Fruit fly (Drosophila melanogaster) whole organism, embryonic: ENCODE measurements around the gene Or67b.

Experiments
- Aef1 ChIP-seq: fragments of 200-800 bp; sonication (Bioruptor generic); IDR thresholded peaks from 3 replicates; pipeline ENCODE4 v1.3.6; 2022; ENCODE audit warnings: missing biosample characterization, missing genetic modification characterization
- Bdp1 ChIP-seq: fragments of 200-800 bp; sonication (Bioruptor generic); optimal IDR thresholded peaks from 3 replicates; lab custom pipeline; 2016; ENCODE audit warnings: missing biosample characterization, missing genetic modification characterization
- CG10543 ChIP-seq: fragments of 200-800 bp; sonication (Bioruptor generic); optimal IDR thresholded peaks from 3 replicates; lab custom pipeline; 2017; ENCODE audit warnings: missing biosample characterization, mild to moderate bottlenecking, missing genetic modification characterization, moderate library complexity
- CG14667 ChIP-seq: fragments of 200-800 bp; sonication (Bioruptor generic); IDR thresholded peaks from 2 replicates; pipeline ENCODE4 v1.3.6; 2022; ENCODE audit warnings: missing biosample characterization, missing genetic modification characterization
- CG1792 ChIP-seq: fragments of 200-800 bp; sonication (Bioruptor generic); optimal IDR thresholded peaks from 2 replicates; lab custom pipeline; 2016; ENCODE audit warnings: missing biosample characterization, missing genetic modification characterization
- CG18262 ChIP-seq: fragments of 200-800 bp; optimal IDR thresholded peaks from 3 replicates; lab custom pipeline; 2019; ENCODE audit warnings: missing biosample characterization, mild to moderate bottlenecking, missing genetic modification characterization, moderate library complexity
- CG2678 ChIP-seq: fragments of 200-800 bp; sonication (Bioruptor generic); optimal IDR thresholded peaks from 3 replicates; lab custom pipeline; 2019; ENCODE audit warnings: missing biosample characterization, mild to moderate bottlenecking, missing genetic modification characterization, moderate library complexity
- CG30020 ChIP-seq: fragments of 200-800 bp; optimal IDR thresholded peaks from 2 replicates; lab custom pipeline; 2019; ENCODE audit warnings: missing biosample characterization, mild to moderate bottlenecking, missing genetic modification characterization, moderate library complexity
- CG32767 ChIP-seq: fragments of 200-800 bp; sonication (Bioruptor generic); IDR thresholded peaks from 2 replicates; pipeline ENCODE4 v1.3.6; 2022; ENCODE audit warnings: missing biosample characterization, missing genetic modification characterization
- CG3281 ChIP-seq: fragments of 200-800 bp; sonication (Bioruptor generic); optimal IDR thresholded peaks from 3 replicates; lab custom pipeline; 2017; ENCODE audit warnings: missing biosample characterization, mild to moderate bottlenecking, missing genetic modification characterization
- CG34376 ChIP-seq: fragments of 200-800 bp; sonication (Bioruptor generic); optimal IDR thresholded peaks from 2 replicates; lab custom pipeline; 2018; ENCODE audit warnings: missing biosample characterization, mild to moderate bottlenecking, missing genetic modification characterization
- CG34422 ChIP-seq: fragments of 200-800 bp; sonication (Bioruptor generic); IDR thresholded peaks from 3 replicates; pipeline ENCODE4 v1.3.6; 2022; ENCODE audit warnings: missing biosample characterization, missing genetic modification characterization
- CG8290 ChIP-seq, 3 experiments: fragments of 200-800 bp; sonication (Bioruptor generic); optimal IDR thresholded peaks; 2 replicates each; lab custom pipeline; 2016 to 2019; ENCODE audit warnings: missing biosample characterization in 3 of 3, missing genetic modification characterization in 3 of 3, mild to moderate bottlenecking in 2 of 3, moderate library complexity in 1 of 3
- CG9727 ChIP-seq: fragments of 200-800 bp; sonication (Bioruptor generic); optimal IDR thresholded peaks from 3 replicates; lab custom pipeline; 2017; ENCODE audit warnings: missing biosample characterization, mild to moderate bottlenecking, missing genetic modification characterization
- CHES-1-like ChIP-seq: fragments of 200-800 bp; sonication (Bioruptor generic); optimal IDR thresholded peaks from 2 replicates; lab custom pipeline; 2016; ENCODE audit warnings: missing biosample characterization, missing genetic modification characterization
- E2f2 ChIP-seq: fragments of 200-800 bp; sonication (Bioruptor generic); IDR thresholded peaks from 2 replicates; pipeline ENCODE4 v1.3.6; 2022; ENCODE audit warnings: missing biosample characterization, missing genetic modification characterization
- Hand ChIP-seq: fragments of 200-800 bp; sonication (Bioruptor generic); optimal IDR thresholded peaks from 2 replicates; lab custom pipeline; 2017; ENCODE audit warnings: mild to moderate bottlenecking, missing biosample characterization, missing genetic modification reagents, missing genetic modification characterization
- Hmr ChIP-seq: fragments of 200-800 bp; sonication (Bioruptor generic); optimal IDR thresholded peaks from 3 replicates; lab custom pipeline; 2017; ENCODE audit warnings: mild to moderate bottlenecking, missing biosample characterization, missing genetic modification reagents, missing genetic modification characterization
- Hr78 ChIP-seq, 2 experiments: fragments of 200-800 bp in 1 of 2; fragments of >200 bp in 1 of 2; sonication (Bioruptor generic) in 1 of 2; optimal IDR thresholded peaks; 2 replicates each; lab custom pipeline; 2017 to 2019; ENCODE audit warnings: missing biosample characterization in 2 of 2, missing genetic modification characterization in 2 of 2, mild to moderate bottlenecking in 1 of 2, moderate library complexity in 1 of 2
- Med ChIP-seq: fragments of 200-800 bp; sonication (Bioruptor generic); peaks from one replicate; lab custom pipeline; 2016; ENCODE audit warnings: missing biosample characterization, missing genetic modification characterization, mild to moderate bottlenecking, inconsistent platforms, moderate library complexity
- Nf-YB ChIP-seq: fragments of 200-800 bp; sonication (Bioruptor generic); optimal IDR thresholded peaks from 3 replicates; lab custom pipeline; 2019; ENCODE audit warnings: missing biosample characterization, mild to moderate bottlenecking, missing genetic modification characterization, moderate library complexity
- Nf-YC ChIP-seq: fragments of 200-800 bp; optimal IDR thresholded peaks from 3 replicates; lab custom pipeline; 2019; ENCODE audit warnings: missing biosample characterization, mild to moderate bottlenecking, missing genetic modification characterization, moderate library complexity
- Optix ChIP-seq: fragments of 200-800 bp; sonication (Bioruptor generic); IDR thresholded peaks from 3 replicates; pipeline ENCODE4 v1.3.6; 2022; ENCODE audit warnings: missing biosample characterization, missing genetic modification characterization
- PHDP ChIP-seq: fragments of 200-800 bp; sonication (Bioruptor generic); optimal IDR thresholded peaks from 3 replicates; lab custom pipeline; 2018; ENCODE audit warnings: missing biosample characterization, mild to moderate bottlenecking, missing genetic modification characterization, moderate library complexity
- Pdp1 ChIP-seq, 2 experiments: fragments of 200-800 bp; sonication (Bioruptor generic); optimal IDR thresholded peaks; 3 replicates each; lab custom pipeline; 2016; ENCODE audit warnings: missing biosample characterization in 2 of 2, missing genetic modification characterization in 2 of 2, mild to moderate bottlenecking in 1 of 2, moderate library complexity in 1 of 2
- Scr ChIP-seq: fragments of 200-800 bp; sonication (Bioruptor generic); IDR thresholded peaks from 2 replicates; pipeline ENCODE4 v1.3.6; 2022; ENCODE audit warnings: missing biosample characterization, missing genetic modification characterization; ENCODE audit not compliant: partially characterized antibody
- Sox102F ChIP-seq: fragments of 200-800 bp; sonication (Bioruptor generic); optimal IDR thresholded peaks from 2 replicates; lab custom pipeline; 2018; ENCODE audit warnings: missing biosample characterization, mild to moderate bottlenecking, missing genetic modification characterization, moderate library complexity
- Usf ChIP-seq: fragments of 200-800 bp; sonication (Bioruptor generic); optimal IDR thresholded peaks from 2 replicates; lab custom pipeline; 2017; ENCODE audit warnings: missing genotype, missing biosample characterization, missing genetic modification characterization
- bbx ChIP-seq: fragments of 200-800 bp; sonication (Bioruptor generic); IDR thresholded peaks from 2 replicates; pipeline ENCODE4 v1.3.6; 2022; ENCODE audit warnings: missing biosample characterization, missing genetic modification characterization; ENCODE audit not compliant: partially characterized antibody
- cad ChIP-seq: fragments of >200 bp; optimal IDR thresholded peaks from 2 replicates; lab custom pipeline; 2017; ENCODE audit warnings: missing biosample characterization, missing genetic modification characterization
- cg ChIP-seq: fragments of 200-800 bp; sonication (Bioruptor generic); optimal IDR thresholded peaks from 3 replicates; lab custom pipeline; 2019; ENCODE audit warnings: missing biosample characterization, mild to moderate bottlenecking, missing genetic modification characterization, moderate library complexity
- chif ChIP-seq, 2 experiments: fragments of 200-800 bp; sonication (Bioruptor generic); optimal IDR thresholded peaks; 3 replicates each; lab custom pipeline; 2016; ENCODE audit warnings: missing biosample characterization in 2 of 2, missing genetic modification characterization in 2 of 2
- cwo ChIP-seq: fragments of 200-800 bp; sonication (Bioruptor generic); optimal IDR thresholded peaks from 3 replicates; lab custom pipeline; 2017; ENCODE audit warnings: missing biosample characterization, missing genetic modification characterization, mild to moderate bottlenecking, moderate library complexity, missing genetic modification reagents
- ftz-f1 ChIP-seq: fragments of 200-800 bp; sonication (Bioruptor generic); optimal IDR thresholded peaks from 2 replicates; lab custom pipeline; 2016; ENCODE audit warnings: missing biosample characterization, missing genetic modification characterization
- lab ChIP-seq: fragments of 200-800 bp; sonication (Bioruptor generic); optimal IDR thresholded peaks from 3 replicates; lab custom pipeline; 2017; ENCODE audit warnings: missing biosample characterization, missing genetic modification characterization, mild to moderate bottlenecking, moderate library complexity, missing genetic modification reagents
- maf-S ChIP-seq: fragments of 200-800 bp; sonication (Bioruptor generic); optimal IDR thresholded peaks from 2 replicates; lab custom pipeline; 2016; ENCODE audit warnings: missing biosample characterization, missing genetic modification characterization
- peb ChIP-seq: fragments of 200-800 bp; sonication (Bioruptor generic); IDR thresholded peaks from 2 replicates; pipeline ENCODE4 v1.3.6; 2022; ENCODE audit warnings: missing biosample characterization, missing genetic modification characterization
- psq ChIP-seq: fragments of 200-800 bp; sonication (Bioruptor generic); optimal IDR thresholded peaks from 2 replicates; lab custom pipeline; 2017; ENCODE audit warnings: missing biosample characterization, missing genetic modification characterization
- row ChIP-seq: fragments of 200-800 bp; sonication (Bioruptor generic); IDR thresholded peaks from 3 replicates; pipeline ENCODE4 v1.3.6; 2022; ENCODE audit warnings: missing biosample characterization, missing genetic modification characterization
- sens ChIP-seq: fragments of 200-800 bp; sonication (Bioruptor generic); peaks from one replicate; lab custom pipeline; 2016; ENCODE audit warnings: missing biosample characterization, missing genetic modification characterization
- sens-2 ChIP-seq: fragments of 200-800 bp; sonication (Bioruptor generic); IDR thresholded peaks from 2 replicates; pipeline ENCODE4 v1.3.6; 2022; ENCODE audit warnings: missing biosample characterization, missing genetic modification characterization
- sna ChIP-seq: fragments of 200-800 bp; sonication (Bioruptor generic); IDR thresholded peaks from 2 replicates; pipeline ENCODE4 v1.3.6; 2022; ENCODE audit warnings: missing biosample characterization, missing genetic modification characterization; ENCODE audit not compliant: partially characterized antibody
- sug ChIP-seq: fragments of 200-800 bp; optimal IDR thresholded peaks from 2 replicates; lab custom pipeline; 2019; ENCODE audit warnings: missing biosample characterization, mild to moderate bottlenecking, missing genetic modification characterization, moderate library complexity
- wek ChIP-seq: fragments of 200-800 bp; sonication (Bioruptor generic); optimal IDR thresholded peaks from 3 replicates; lab custom pipeline; 2018; ENCODE audit warnings: missing biosample characterization, mild to moderate bottlenecking, missing genetic modification characterization, moderate library complexity
- z ChIP-seq: fragments of 200-800 bp; sonication (Bioruptor generic); IDR thresholded peaks from 3 replicates; pipeline ENCODE4 v1.3.6; 2022; ENCODE audit warnings: missing biosample characterization, missing genetic modification characterization

The Or67b gene

DNA sequence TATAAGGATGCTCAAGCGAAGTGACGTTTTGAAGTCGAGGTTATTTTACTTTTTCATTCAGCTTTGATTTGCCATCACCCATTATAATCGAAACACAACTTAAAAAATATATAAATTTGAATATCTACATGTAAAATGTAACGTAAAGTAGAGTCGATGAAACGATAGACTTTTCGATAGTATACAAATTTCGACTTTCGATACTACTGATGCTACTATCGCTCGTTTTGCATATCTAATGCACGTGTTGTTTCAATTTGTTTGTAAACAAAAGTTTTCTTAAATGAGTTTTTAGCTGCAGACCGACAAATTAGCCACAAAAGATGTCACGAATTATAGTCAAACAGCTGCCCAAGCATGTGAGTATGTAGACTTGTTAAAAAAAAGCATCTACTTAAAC lies 5.0 kb downstream of the Or67b start, which contains the start of gene CG3335 (continued):
- TF ChIP-seq ftz-f1 (GFP tag; lab: Kevin White, UChicago), result no peak
- TF ChIP-seq CG3281 (GFP tag; lab: Kevin White, UChicago), result no peak

dm6 chr3L:9615443-9616141 lies 13.4 kb downstream of the Or67b start:
- TF ChIP-seq cwo (GFP tag; lab: Kevin White, UChicago), result peak; percentile 11
- no peak for TF ChIP-seq sna
- TF ChIP-seq lab (GFP tag; lab: Kevin White, UChicago), result no peak
- no peak for TF ChIP-seq Bdp1 (GFP tag; lab: Kevin White, UChicago)
- TF ChIP-seq wek (GFP tag; lab: Kevin White, UChicago), result no peak
- TF ChIP-seq CG34422 (GFP tag; lab: Robert Waterston, UW), result peak; percentile 31; the same call in 1 of the 3 replicates
- TF ChIP-seq row (GFP tag; lab: Robert Waterston, UW), result no peak
- TF ChIP-seq CG8290 (GFP tag; optimal IDR thresholded peaks at IDR 0.05; lab: Kevin White, UChicago), result no peak
- no peak for TF ChIP-seq CG8290 (tag; optimal IDR thresholded peaks at IDR 0.05; lab: Kevin White, UChicago)
- 0 out of 2 replicates have a peak, but pooled peaks have one; percentile 10 for TF ChIP-seq sens-2
- no peak for TF ChIP-seq CG14667 (GFP tag; lab: Robert Waterston, UW)
- TF ChIP-seq PHDP (tag; lab: Kevin White, UChicago), result peak; percentile 2
- TF ChIP-seq cg (GFP tag; lab: Kevin White, UChicago), result peak; percentile 75
- TF ChIP-seq Nf-YB (GFP tag; lab: Kevin White, UChicago), result peak; percentile 52
- TF ChIP-seq Scr (GFP tag; lab: Robert Waterston, UW), result no peak
- no peak for TF ChIP-seq Nf-YC (tag; lab: Kevin White, UChicago)
- TF ChIP-seq sens (GFP tag; lab: Kevin White, UChicago), result peak; percentile 62
- TF ChIP-seq CG18262 (tag; lab: Kevin White, UChicago), result no peak
- peak; percentile 91 for TF ChIP-seq CG34376
- peak; percentile 20 for TF ChIP-seq cad
- peak in 1 of 2 experiments; percentile 77 for TF ChIP-seq Hr78 (GFP tag; optimal IDR thresholded peaks at IDR 0.05; lab: Kevin White, UChicago)
- TF ChIP-seq CHES-1-like, result no peak
- no peak for TF ChIP-seq Hmr (GFP tag; lab: Kevin White, UChicago)
- peak; percentile 61 for TF ChIP-seq Med (GFP tag; lab: Kevin White, UChicago)
- TF ChIP-seq maf-S (GFP tag; lab: Kevin White, UChicago), result no peak
- no peak for TF ChIP-seq Aef1 (GFP tag; lab: Robert Waterston, UW)
- peak; percentile 39 for TF ChIP-seq CG10543 (GFP tag; lab: Kevin White, UChicago)
- no peak for TF ChIP-seq Hand (GFP tag; lab: Kevin White, UChicago)
- no peak for TF ChIP-seq peb (GFP tag; lab: Robert Waterston, UW)
- TF ChIP-seq sug (tag; lab: Kevin White, UChicago), result peak; percentile 65
- no peak for TF ChIP-seq Optix (GFP tag; lab: Robert Waterston, UW)
- no peak for TF ChIP-seq CG2678
- no peak for TF ChIP-seq Sox102F (GFP tag; lab: Kevin White, UChicago)
- TF ChIP-seq Pdp1 (GFP tag; optimal IDR thresholded peaks at IDR 0.05; lab: Kevin White, UChicago), result peak in 1 of 2 experiments; percentile 83
- no peak for TF ChIP-seq chif (GFP tag; optimal IDR thresholded peaks at IDR 0.05; lab: Kevin White, UChicago)
- TF ChIP-seq CG9727 (GFP tag; lab: Kevin White, UChicago), result peak; percentile 38
- TF ChIP-seq z (GFP tag; lab: Robert Waterston, UW), result peak; percentile 95
- 0 out of 2 replicates have a peak, but pooled peaks have one; percentile 12 for TF ChIP-seq E2f2 (GFP tag; lab: Robert Waterston, UW)
- no peak for TF ChIP-seq Usf (GFP tag; lab: Kevin White, UChicago)
- peak; percentile 48 for TF ChIP-seq psq (GFP tag; lab: Kevin White, UChicago)
- TF ChIP-seq CG30020 (tag; lab: Kevin White, UChicago), result no peak
- no peak for TF ChIP-seq CG32767 (GFP tag; lab: Robert Waterston, UW)
- no peak for TF ChIP-seq CG1792 (GFP tag; lab: Kevin White, UChicago)
- TF ChIP-seq bbx (GFP tag; lab: Robert Waterston, UW), result 0 out of 2 replicates have a peak, but pooled peaks have one; percentile 13
